Worm (Caenorhabditis elegans): ENCODE measurements around the gene H40L08.2.

The H40L08.2 gene

DNA sequence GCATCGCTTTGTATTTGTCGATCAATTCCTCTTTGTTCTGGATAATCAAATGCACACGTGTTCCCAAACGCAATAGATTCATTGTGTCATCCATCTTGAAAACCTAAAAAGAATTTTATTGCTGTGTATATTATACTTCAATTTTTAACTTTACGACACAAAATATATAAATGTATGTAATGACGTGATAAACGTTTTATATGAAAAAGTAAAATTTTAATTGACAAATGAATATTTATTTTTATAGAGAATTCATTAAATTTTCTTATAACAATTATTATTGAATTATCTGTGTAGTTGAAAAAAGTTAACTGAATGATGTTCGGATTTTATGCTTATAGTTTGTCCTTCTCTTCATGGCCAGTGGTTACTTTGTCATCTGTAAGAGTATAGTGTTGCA, 21.6 kb downstream of the H40L08.2 start, which contains the start of gene H03G16.7:
Gene H03G16.7 (minus strand): TSS at position 101 of the 400 bp plus-strand sequence.
- TF ChIP-seq lsy-2 (tag; optimal IDR thresholded peaks at IDR 0.05) (no peak), mab-9 (GFP tag; IDR thresholded peaks at IDR 0.05) (no peak), fkh-10 (GFP tag; optimal IDR thresholded peaks at IDR 0.05) (no peak), nhr-77 (tag; optimal IDR thresholded peaks at IDR 0.05) (no peak), nhr-84 (tag; optimal IDR thresholded peaks at IDR 0.05) (no peak), mef-2 (tag; optimal IDR thresholded peaks at IDR 0.05) (no peak), irx-1 (tag; optimal IDR thresholded peaks at IDR 0.05) (no peak), alr-1 (tag; optimal IDR thresholded peaks at IDR 0.05; ENCODE audit: borderline replicate concordance) (no peak), pqm-1 (tag; optimal IDR thresholded peaks at IDR 0.05) (no peak), skn-1 (tag; optimal IDR thresholded peaks at IDR 0.05) (no peak), hlh-4 (tag; optimal IDR thresholded peaks at IDR 0.05) (no peak), nhr-12 (tag; optimal IDR thresholded peaks at IDR 0.05) (no peak), blmp-1 (tag; optimal IDR thresholded peaks at IDR 0.05) (no peak), unc-130 (tag; optimal IDR thresholded peaks at IDR 0.05) (no peak), lin-15B (tag; optimal IDR thresholded peaks at IDR 0.05) (no peak)

DNA sequence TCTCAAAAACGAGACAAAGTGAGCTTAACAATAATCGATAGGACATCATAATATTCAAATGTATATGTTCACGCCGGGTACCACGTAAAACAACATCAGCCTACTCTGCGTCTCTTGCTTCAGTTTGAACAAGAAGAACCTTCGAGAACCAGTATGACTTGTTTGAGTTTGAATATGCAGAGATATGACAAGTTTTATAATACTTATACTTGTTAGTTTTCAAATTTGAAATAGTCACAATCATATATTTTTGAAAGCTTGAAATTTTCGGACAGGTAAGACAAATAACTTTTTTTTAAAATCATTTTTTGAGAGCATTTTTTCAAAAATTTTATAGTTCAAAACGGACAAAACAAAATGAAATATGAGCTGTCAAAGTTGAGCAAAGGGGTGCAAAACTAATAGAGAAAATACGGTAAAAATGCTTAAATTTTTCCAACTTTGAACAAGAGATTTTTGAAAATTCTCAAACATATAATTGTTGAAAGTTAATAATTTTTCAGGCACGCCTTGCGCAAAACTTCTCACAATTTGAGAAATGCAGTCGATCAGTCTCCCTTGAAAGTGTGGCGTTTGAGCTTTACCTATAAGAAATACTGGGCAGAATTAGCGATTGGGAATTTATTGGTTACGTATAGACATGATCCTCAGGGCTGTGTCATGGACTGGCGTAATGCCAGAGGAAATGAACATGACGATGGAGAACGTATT, 24.2 kb downstream of the H40L08.2 start, which contains the start of gene H03G16.1:
Gene H03G16.1 (plus strand): TSS at position 661 of the 711 bp plus-strand sequence.
- TF ChIP-seq efl-1 (optimal IDR thresholded peaks at IDR 0.05), result no peak
- peak in 1 of 2 experiments; percentile 67 for TF ChIP-seq efl-1 (GFP tag; optimal IDR thresholded peaks at IDR 0.05 in 1 of 2)
- no peak for TF ChIP-seq lin-35 (GFP tag; optimal IDR thresholded peaks at IDR 0.05)

DNA sequence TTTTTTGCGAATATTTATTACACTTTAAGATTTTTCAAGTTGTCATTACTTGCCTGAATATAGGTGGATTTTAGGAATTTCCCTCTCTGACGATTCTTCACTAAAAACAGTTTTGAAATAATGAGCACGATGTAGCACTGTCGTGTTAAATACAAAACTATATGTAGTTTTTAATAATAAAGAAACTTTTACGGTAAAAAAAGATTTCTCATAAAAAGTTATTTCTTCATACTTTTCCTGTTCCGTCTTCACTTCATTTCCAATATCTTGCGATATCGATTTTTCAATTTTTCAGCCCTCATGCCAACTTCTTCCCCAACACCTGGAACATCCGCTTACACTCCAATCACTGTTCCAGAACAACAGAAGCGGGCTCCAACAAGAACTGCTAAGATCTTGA, 25.2 kb downstream of the H40L08.2 start, which contains the start of gene H03G16.6:
Gene H03G16.6 (plus strand): TSS at position 301 of the 400 bp plus-strand sequence.
- TF ChIP-seq aly-2 (tag; optimal IDR thresholded peaks at IDR 0.05), result no peak
- no peak for TF ChIP-seq ztf-4 (tag; optimal IDR thresholded peaks at IDR 0.05)
- no peak for TF ChIP-seq fkh-4 (tag; optimal IDR thresholded peaks at IDR 0.05; ENCODE audit: borderline replicate concordance)
- TF ChIP-seq ets-5 (GFP tag; IDR thresholded peaks at IDR 0.05), result no peak
- TF ChIP-seq fkh-8 (tag; optimal IDR thresholded peaks at IDR 0.05), result no peak
- TF ChIP-seq nhr-237 (tag; optimal IDR thresholded peaks at IDR 0.05), result no peak
- no peak for TF ChIP-seq hlh-17 (GFP tag; optimal IDR thresholded peaks at IDR 0.05; ENCODE audit: borderline replicate concordance)
- no peak for TF ChIP-seq aha-1 (tag; optimal IDR thresholded peaks at IDR 0.05)
- TF ChIP-seq fkh-10 (GFP tag; optimal IDR thresholded peaks at IDR 0.05), result no peak
- no peak for TF ChIP-seq mef-2 (tag; optimal IDR thresholded peaks at IDR 0.05)
- TF ChIP-seq nhr-84 (tag; optimal IDR thresholded peaks at IDR 0.05), result no peak
- TF ChIP-seq F16B12.6 (tag; optimal IDR thresholded peaks at IDR 0.05), result no peak

DNA sequence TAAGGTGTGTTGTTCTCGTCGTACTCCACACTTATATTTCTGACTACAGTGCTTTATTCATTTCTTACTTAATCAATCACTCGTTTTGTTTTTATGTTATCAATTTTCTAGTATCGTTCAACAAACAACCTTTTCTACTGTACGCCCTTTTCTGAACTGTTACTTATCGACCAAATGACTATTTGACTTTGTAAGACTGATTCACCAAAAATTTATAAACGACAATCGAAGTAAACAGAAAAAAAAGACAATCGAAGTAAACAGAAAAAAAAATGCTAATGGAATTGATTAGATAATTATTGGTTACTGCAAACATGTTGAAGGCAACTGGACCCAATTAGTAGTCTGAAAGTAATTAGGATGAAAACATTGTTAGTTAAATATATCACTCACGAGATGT, 27.5 kb downstream of the H40L08.2 start:
- no peak for TF ChIP-seq ceh-8 (GFP tag; optimal IDR thresholded peaks at IDR 0.05)
- no peak for TF ChIP-seq tbx-2 (tag; optimal IDR thresholded peaks at IDR 0.05)
- TF ChIP-seq hlh-4 (tag; optimal IDR thresholded peaks at IDR 0.05), result no peak
- no peak for TF ChIP-seq sox-4 (tag; optimal IDR thresholded peaks at IDR 0.05)
- TF ChIP-seq nhr-11 (tag; optimal IDR thresholded peaks at IDR 0.05), result no peak
- no peak for TF ChIP-seq C34B4.2 (tag; optimal IDR thresholded peaks at IDR 0.05)
- no peak for TF ChIP-seq nhr-28 (tag; optimal IDR thresholded peaks at IDR 0.05)
- no peak for TF ChIP-seq xbp-1 (tag; optimal IDR thresholded peaks at IDR 0.05)
- no peak for TF ChIP-seq mep-1 (tag; optimal IDR thresholded peaks at IDR 0.05)
- TF ChIP-seq mab-9 (GFP tag; IDR thresholded peaks at IDR 0.05), result no peak

DNA sequence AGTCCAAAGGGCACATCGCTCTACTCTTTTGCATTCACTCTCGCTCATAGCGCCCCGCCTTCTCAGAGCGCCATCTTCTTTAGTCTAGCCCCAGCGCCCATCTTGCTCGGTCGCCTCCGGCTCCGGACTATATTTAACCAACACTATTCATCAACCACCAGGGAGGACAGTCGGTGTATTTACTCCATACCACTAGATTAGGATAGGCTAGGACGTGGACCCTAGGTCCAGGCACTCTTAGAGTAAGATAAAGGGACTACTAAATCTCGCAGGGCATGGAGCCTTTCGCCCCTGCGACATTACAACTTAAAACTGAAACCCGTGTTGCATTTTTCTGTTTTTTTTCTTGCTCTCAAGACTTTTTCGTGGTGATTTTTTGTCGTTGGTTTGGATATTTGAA, 30.0 kb downstream of the H40L08.2 start:
- TF ChIP-seq mab-9 (GFP tag; IDR thresholded peaks at IDR 0.05) (no peak), fkh-8 (tag; optimal IDR thresholded peaks at IDR 0.05) (no peak), efl-3 (GFP tag; optimal IDR thresholded peaks at IDR 0.05) (no peak), skn-1 (tag; optimal IDR thresholded peaks at IDR 0.05) (no peak), hpl-2 (GFP tag; optimal IDR thresholded peaks at IDR 0.05) (no peak), lin-13 (GFP tag; optimal IDR thresholded peaks at IDR 0.05) (no peak), nhr-85 (tag) (no peak), unc-86 (tag; optimal IDR thresholded peaks at IDR 0.05) (no peak), nhr-90 (tag; optimal IDR thresholded peaks at IDR 0.05; ENCODE audit: poor library complexity) (no peak), mdl-1 (tag; optimal IDR thresholded peaks at IDR 0.05) (no peak), ceh-63 (GFP tag; optimal IDR thresholded peaks at IDR 0.05) (no peak), irx-1 (tag; optimal IDR thresholded peaks at IDR 0.05) (no peak), ceh-8 (GFP tag; optimal IDR thresholded peaks at IDR 0.05) (no peak), mef-2 (tag; optimal IDR thresholded peaks at IDR 0.05) (no peak), F16B12.6 (tag; optimal IDR thresholded peaks at IDR 0.05) (no peak), ztf-4 (tag; optimal IDR thresholded peaks at IDR 0.05) (no peak), alr-1 (tag; optimal IDR thresholded peaks at IDR 0.05; ENCODE audit: borderline replicate concordance) (no peak), nhr-28 (tag; optimal IDR thresholded peaks at IDR 0.05) (no peak), ceh-90 (tag; optimal IDR thresholded peaks at IDR 0.05) (no peak)

Measured in whole organism, L1 larva.